Fruit fly (Drosophila melanogaster): ENCODE measurements around the gene CG34428.

CG34428 gene

dm6 chr3L:13044335-13044814, 17.2 kb upstream of the CG34428 start, which contains the start of gene Syx13 (continued):
- TF ChIP-seq CG4707 (GFP tag; optimal IDR thresholded peaks at IDR 0.05): no peak
- TF ChIP-seq CG14014 (GFP tag; IDR thresholded peaks at IDR 0.05): 0 out of 2 replicates have a peak, but pooled peaks have one; percentile 14
- TF ChIP-seq CG16813 (GFP tag; IDR thresholded peaks at IDR 0.05; ENCODE audit: partially characterized antibody): peak; percentile 72
- no peak for TF ChIP-seq Bteb2 (GFP tag; optimal IDR thresholded peaks at IDR 0.05)
- TF ChIP-seq C15 (GFP tag; IDR thresholded peaks at IDR 0.05): no peak
- TF ChIP-seq Nf-YA (GFP tag; IDR thresholded peaks at IDR 0.05): no peak
- no peak for TF ChIP-seq CG3838 (GFP tag; optimal IDR thresholded peaks at IDR 0.05)
- peak; percentile 29 for TF ChIP-seq gro (GFP tag; optimal IDR thresholded peaks at IDR 0.05)
- TF ChIP-seq D19A (tag; optimal IDR thresholded peaks at IDR 0.05): no peak
- peak; percentile 77 for TF ChIP-seq CG42726 (GFP tag; IDR thresholded peaks at IDR 0.05; ENCODE audit: partially characterized antibody)
- no peak for TF ChIP-seq CG14667 (GFP tag; IDR thresholded peaks at IDR 0.05)
- TF ChIP-seq CG12391 (tag; optimal IDR thresholded peaks at IDR 0.05): peak; percentile 11
- peak; percentile 58 for TF ChIP-seq nerfin-2 (GFP tag; IDR thresholded peaks at IDR 0.05; ENCODE audit: partially characterized antibody)
- no peak for TF ChIP-seq run (tag; optimal IDR thresholded peaks at IDR 0.05)
- TF ChIP-seq GATAe (GFP tag; conservative IDR thresholded peaks at IDR 0.05): no peak
- TF ChIP-seq CG15479 (GFP tag; optimal IDR thresholded peaks at IDR 0.05): peak; percentile 31
- no peak for TF ChIP-seq Doc2 (GFP tag; IDR thresholded peaks at IDR 0.05)
- TF ChIP-seq H15 (GFP tag; IDR thresholded peaks at IDR 0.05): no peak
- TF ChIP-seq CG10366 (GFP tag; IDR thresholded peaks at IDR 0.05): no peak
- peak; percentile 13 for TF ChIP-seq CG13775 (GFP tag; optimal IDR thresholded peaks at IDR 0.05)
- TF ChIP-seq da (GFP tag; optimal IDR thresholded peaks at IDR 0.05): no peak
- TF ChIP-seq Doc3 (GFP tag; IDR thresholded peaks at IDR 0.05; ENCODE audit: partially characterized antibody): peak; percentile 54; the same call in 1 of the 3 replicates
- TF ChIP-seq wor (GFP tag; IDR thresholded peaks at IDR 0.05): no peak
- no peak for TF ChIP-seq CG6654 (GFP tag; optimal IDR thresholded peaks at IDR 0.05)
- no peak for TF ChIP-seq slp2 (GFP tag; optimal IDR thresholded peaks at IDR 0.05)
- no peak for TF ChIP-seq toy (GFP tag; IDR thresholded peaks at IDR 0.05)
- TF ChIP-seq klu (GFP tag; IDR thresholded peaks at IDR 0.05): no peak
- TF ChIP-seq Drgx (GFP tag; IDR thresholded peaks at IDR 0.05): no peak
- TF ChIP-seq Oli (tag; optimal IDR thresholded peaks at IDR 0.05): no peak
- TF ChIP-seq vvl (GFP tag; IDR thresholded peaks at IDR 0.05): peak; percentile 46
- TF ChIP-seq CG11723 (GFP tag; optimal IDR thresholded peaks at IDR 0.05): no peak
- TF ChIP-seq Ada2b (GFP tag; IDR thresholded peaks at IDR 0.05): no peak
- 0 out of 2 replicates have a peak, but pooled peaks have one; percentile 18 for TF ChIP-seq CG6272 (GFP tag; IDR thresholded peaks at IDR 0.05)
- TF ChIP-seq tio (GFP tag; optimal IDR thresholded peaks at IDR 0.05): no peak
- peak; percentile 17 for TF ChIP-seq Mad (GFP tag; optimal IDR thresholded peaks at IDR 0.05)
- TF ChIP-seq CG14860 (GFP tag; IDR thresholded peaks at IDR 0.05; ENCODE audit: partially characterized antibody): peak; percentile 75
- peak; percentile 81 for TF ChIP-seq MBD-R2 (GFP tag; IDR thresholded peaks at IDR 0.05)
- no peak for TF ChIP-seq dan (GFP tag; IDR thresholded peaks at IDR 0.05)
- no peak for TF ChIP-seq CG4282 (GFP tag; optimal IDR thresholded peaks at IDR 0.05)
- no peak for TF ChIP-seq pfk (GFP tag; optimal IDR thresholded peaks at IDR 0.05)
- TF ChIP-seq ttk (GFP tag; IDR thresholded peaks at IDR 0.05): peak; percentile 52
- no peak for TF ChIP-seq Atf6 (GFP tag; IDR thresholded peaks at IDR 0.05)
- no peak for TF ChIP-seq gem (tag; optimal IDR thresholded peaks at IDR 0.05)
- no peak for TF ChIP-seq CG1024 (GFP tag; IDR thresholded peaks at IDR 0.05)
- no peak for TF ChIP-seq CG4730 (GFP tag; IDR thresholded peaks at IDR 0.05)
- no peak for TF ChIP-seq so (GFP tag; IDR thresholded peaks at IDR 0.05)
- no peak for TF ChIP-seq Antp (GFP tag; optimal IDR thresholded peaks at IDR 0.05)
- TF ChIP-seq Awh (GFP tag; IDR thresholded peaks at IDR 0.05): no peak
- TF ChIP-seq CkIIα-i1 (GFP tag; IDR thresholded peaks at IDR 0.05): no peak
- TF ChIP-seq CG10431 (GFP tag; optimal IDR thresholded peaks at IDR 0.05): no peak
- TF ChIP-seq unpg (GFP tag; optimal IDR thresholded peaks at IDR 0.05): no peak
- TF ChIP-seq D19B (GFP tag; optimal IDR thresholded peaks at IDR 0.05): no peak

All from whole organism, embryonic.